Worm (Caenorhabditis elegans): ENCODE measurements around the gene Y67D8C.7.

- TF ChIP-seq aly-2 (tag; optimal IDR thresholded peaks at IDR 0.05): no peak
- TF ChIP-seq grh-1 (GFP tag; IDR thresholded peaks at IDR 0.05): no peak
- TF ChIP-seq ama-1 (optimal IDR thresholded peaks at IDR 0.05): no peak
- TF ChIP-seq skn-1 (tag; optimal IDR thresholded peaks at IDR 0.05): no peak
- no peak for TF ChIP-seq ceh-90 (tag; optimal IDR thresholded peaks at IDR 0.05)
- TF ChIP-seq unc-62 (GFP tag; optimal IDR thresholded peaks at IDR 0.05): no peak
- no peak for TF ChIP-seq nhr-11 (tag; optimal IDR thresholded peaks at IDR 0.05)
Observed at ce11 chrIV:3055320-3055719, 11.4 kb downstream of the Y67D8C.7 start.

Data from whole organism, L1 larva.